Fruit fly (Drosophila melanogaster): Measurements from ENCODE around the gene Ada1-1.
"Not testable (repeated sequence)": the region's sequence is repeated elsewhere in the genome, so short reads cannot be mapped to it uniquely, and the experiment has no call there.

Ada1-1 gene

dm6 chr2L:11999240-11999704 is 2.7 kb downstream of the Ada1-1 start, which contains the start of the genes CG18787 and Nfs1:
Gene CG18787, minus strand, starts transcription at chr2L:11999340.
Gene Nfs1, plus strand, starts transcription at chr2L:11999654.
- not testable (repeated sequence) for TF ChIP-seq insv, h, ttk (optimal IDR thresholded peaks at IDR 0.05)

DNA sequence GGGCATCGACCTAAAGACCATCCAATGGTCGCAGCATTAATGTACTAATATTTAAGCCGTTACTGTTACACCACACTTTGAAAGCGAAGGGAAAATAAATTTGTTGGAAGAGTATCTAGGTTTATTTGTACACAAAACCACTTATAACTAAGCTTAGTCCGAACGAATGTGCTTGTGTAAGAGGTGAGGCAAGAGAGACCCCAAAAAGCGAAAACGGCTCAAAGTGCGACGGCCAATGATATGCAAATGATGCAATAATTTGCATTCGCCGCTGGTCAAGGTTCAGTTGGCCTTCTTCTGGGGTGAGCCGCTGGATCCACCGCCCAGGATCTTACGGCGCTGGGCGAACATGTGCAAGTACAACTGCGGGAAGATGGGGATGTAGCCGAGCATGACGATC is 4.5 kb downstream of the Ada1-1 start:
- TF ChIP-seq ttk (optimal IDR thresholded peaks at IDR 0.05) (no peak), h (optimal IDR thresholded peaks at IDR 0.05) (no peak), psq (optimal IDR thresholded peaks at IDR 0.05) (no peak), Myc (optimal IDR thresholded peaks at IDR 0.05) (no peak), Sin3A (optimal IDR thresholded peaks at IDR 0.05) (no peak)

dm6 chr2L:12002051-12002450 is 5.4 kb downstream of the Ada1-1 start, which contains the start of gene Hacd1:
Gene Hacd1, minus strand, starts transcription at chr2L:12002266.
- no peak for TF ChIP-seq Myc (optimal IDR thresholded peaks at IDR 0.05)
- TF ChIP-seq ttk (optimal IDR thresholded peaks at IDR 0.05), result no peak
- TF ChIP-seq h (optimal IDR thresholded peaks at IDR 0.05), result no peak

DNA sequence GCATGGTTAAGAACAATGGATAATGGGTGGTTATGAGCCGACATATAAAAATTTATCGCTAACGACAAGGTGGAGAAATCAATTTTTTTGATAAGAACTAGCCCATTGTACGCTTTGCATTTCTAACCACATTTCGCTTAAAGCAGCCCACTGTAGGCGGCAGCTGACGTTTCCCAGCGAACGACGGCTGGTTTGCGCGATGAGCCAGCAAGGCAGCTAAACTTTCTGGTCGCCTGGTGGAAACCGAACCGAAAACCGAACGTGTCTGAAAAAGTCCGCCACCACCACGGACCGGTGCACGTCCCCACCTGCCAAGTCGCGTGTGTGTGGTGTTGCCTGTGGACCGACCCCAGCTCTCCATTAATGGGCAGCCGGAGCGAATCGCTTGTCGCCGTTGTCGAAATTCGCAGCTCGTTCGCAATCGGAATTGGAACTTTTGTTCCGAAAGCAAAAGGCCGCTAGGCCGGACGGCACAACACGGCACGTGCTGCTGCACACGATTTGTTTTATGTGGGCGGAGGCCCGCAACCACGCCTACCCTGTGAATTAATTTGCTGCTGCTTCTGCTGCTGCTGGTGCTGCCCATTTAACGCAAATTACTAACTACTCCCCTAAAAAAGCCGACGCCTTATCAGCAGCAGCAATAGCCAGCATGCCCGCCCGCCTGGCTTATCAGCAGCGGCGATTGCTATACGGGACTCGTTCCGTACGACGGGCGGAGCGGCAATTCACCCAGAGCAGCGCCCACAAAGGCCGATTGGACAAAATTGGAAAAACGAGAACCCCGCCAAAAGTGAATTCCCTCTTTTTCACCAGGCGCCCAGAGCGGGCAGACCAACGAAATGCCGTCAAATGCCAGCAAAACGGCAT is 6.5 kb downstream of the Ada1-1 start:
- no peak for TF ChIP-seq h (optimal IDR thresholded peaks at IDR 0.05)
- no peak for TF ChIP-seq Myc (optimal IDR thresholded peaks at IDR 0.05)
- TF ChIP-seq insv (optimal IDR thresholded peaks at IDR 0.05), result no peak

DNA sequence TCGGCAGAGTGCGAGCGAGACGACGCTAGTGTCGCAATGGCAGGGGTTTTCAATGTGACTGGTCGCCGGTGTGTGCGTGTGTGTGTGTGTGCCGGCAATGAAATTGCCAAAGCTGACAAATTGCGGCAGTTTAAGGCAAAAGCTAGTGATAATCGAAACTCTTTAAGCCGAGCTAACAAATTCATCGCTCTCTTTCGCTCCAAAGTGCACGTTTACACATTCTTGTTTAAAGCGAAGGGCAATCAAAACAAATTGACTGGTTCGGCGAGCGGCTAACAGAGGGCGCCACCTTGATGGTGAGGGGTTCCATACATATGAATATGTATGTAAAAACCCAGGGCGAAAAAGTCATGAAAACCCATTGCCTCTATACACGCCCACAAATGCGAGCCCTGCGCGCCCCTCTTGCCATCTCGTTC is 7.2 kb downstream of the Ada1-1 start:
- TF ChIP-seq psq (optimal IDR thresholded peaks at IDR 0.05), result no peak
- no peak for TF ChIP-seq ttk (optimal IDR thresholded peaks at IDR 0.05)
- no peak for TF ChIP-seq Sin3A (optimal IDR thresholded peaks at IDR 0.05)
- no peak for TF ChIP-seq Myc (optimal IDR thresholded peaks at IDR 0.05)
- no peak for TF ChIP-seq h (optimal IDR thresholded peaks at IDR 0.05)
- TF ChIP-seq insv (optimal IDR thresholded peaks at IDR 0.05), result no peak

DNA sequence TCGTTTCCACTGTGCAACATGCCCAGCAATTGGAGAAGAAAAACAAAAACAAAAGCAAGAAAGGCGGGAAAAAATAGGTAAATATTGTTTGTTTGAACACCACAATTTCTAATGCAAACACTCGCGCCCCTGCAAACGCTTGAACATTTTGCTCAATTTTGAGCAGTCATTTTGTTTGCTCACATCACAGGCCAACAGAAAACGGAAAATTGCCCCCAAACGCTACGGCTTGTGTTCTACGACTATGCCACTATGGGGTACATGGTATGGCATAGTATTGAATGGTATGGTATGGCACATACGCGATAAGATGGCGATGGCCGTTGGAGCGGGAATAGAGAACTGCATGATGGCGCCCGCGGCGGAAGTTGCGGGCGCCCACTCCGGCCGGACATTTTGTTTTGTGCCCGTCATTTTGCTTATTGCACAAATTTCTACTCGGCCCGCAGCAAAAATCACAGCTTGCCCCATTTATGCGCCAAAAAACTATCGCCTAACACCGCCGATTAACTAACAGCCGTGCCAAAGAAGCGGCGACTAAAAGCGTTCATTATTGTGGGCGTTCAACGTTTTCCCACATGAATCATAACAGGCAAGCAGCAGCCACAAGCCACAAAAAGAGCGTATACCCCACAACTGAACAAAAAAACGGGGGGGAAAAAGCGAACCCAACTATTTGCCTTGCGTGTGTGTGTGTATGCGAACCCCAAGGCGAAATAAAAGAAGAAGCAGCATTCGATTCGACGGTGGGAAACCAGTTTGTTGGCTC is 7.8 kb downstream of the Ada1-1 start:
- TF ChIP-seq Sin3A (optimal IDR thresholded peaks at IDR 0.05), result no peak
- TF ChIP-seq Myc (optimal IDR thresholded peaks at IDR 0.05), result no peak
- TF ChIP-seq psq (optimal IDR thresholded peaks at IDR 0.05), result no peak
- TF ChIP-seq h (optimal IDR thresholded peaks at IDR 0.05), result no peak
- no peak for TF ChIP-seq insv (optimal IDR thresholded peaks at IDR 0.05)
- TF ChIP-seq ttk (optimal IDR thresholded peaks at IDR 0.05), result no peak

- TF ChIP-seq h (optimal IDR thresholded peaks at IDR 0.05) (no peak), Myc (optimal IDR thresholded peaks at IDR 0.05) (no peak), psq (optimal IDR thresholded peaks at IDR 0.05) (no peak), insv (optimal IDR thresholded peaks at IDR 0.05) (no peak), ttk (optimal IDR thresholded peaks at IDR 0.05) (no peak), Sin3A (optimal IDR thresholded peaks at IDR 0.05) (no peak)
Observed at dm6 chr2L:12005436-12006396, 9.1 kb downstream of the Ada1-1 start.

dm6 chr2L:12006397-12007330 is 10.1 kb downstream of the Ada1-1 start:
- no peak for TF ChIP-seq ttk (optimal IDR thresholded peaks at IDR 0.05)
- TF ChIP-seq Sin3A (optimal IDR thresholded peaks at IDR 0.05), result no peak
- TF ChIP-seq psq (optimal IDR thresholded peaks at IDR 0.05), result no peak
- TF ChIP-seq Myc (optimal IDR thresholded peaks at IDR 0.05), result no peak
- no peak for TF ChIP-seq h (optimal IDR thresholded peaks at IDR 0.05)
- TF ChIP-seq insv (optimal IDR thresholded peaks at IDR 0.05), result no peak

dm6 chr2L:12007331-12007791 is 10.8 kb downstream of the Ada1-1 start:
- TF ChIP-seq Myc (optimal IDR thresholded peaks at IDR 0.05) (no peak), ttk (optimal IDR thresholded peaks at IDR 0.05) (no peak), Sin3A (optimal IDR thresholded peaks at IDR 0.05) (no peak), insv (optimal IDR thresholded peaks at IDR 0.05) (no peak), psq (optimal IDR thresholded peaks at IDR 0.05) (no peak), h (optimal IDR thresholded peaks at IDR 0.05) (no peak)

dm6 chr2L:12007853-12008252 is 11.2 kb downstream of the Ada1-1 start, which contains the start of gene Rh5:
Gene Rh5, plus strand, starts transcription at chr2L:12008153.
- TF ChIP-seq Myc (optimal IDR thresholded peaks at IDR 0.05), result no peak
- TF ChIP-seq insv (optimal IDR thresholded peaks at IDR 0.05), result no peak
- no peak for TF ChIP-seq h (optimal IDR thresholded peaks at IDR 0.05)
- no peak for TF ChIP-seq psq (optimal IDR thresholded peaks at IDR 0.05)
- no peak for TF ChIP-seq Sin3A (optimal IDR thresholded peaks at IDR 0.05)
- no peak for TF ChIP-seq ttk (optimal IDR thresholded peaks at IDR 0.05)
